Worm (Caenorhabditis elegans): ENCODE results near the gene ooc-5.

ce11 chrII:8951270-8951669, 41.7 kb upstream of the ooc-5 start:
- TF ChIP-seq Y22D7AL.16 (tag; optimal IDR thresholded peaks at IDR 0.05) (no peak), ttx-3 (tag; optimal IDR thresholded peaks at IDR 0.05) (no peak), unc-55 (GFP tag; optimal IDR thresholded peaks at IDR 0.05) (no peak), tbx-2 (tag; optimal IDR thresholded peaks at IDR 0.05) (no peak), nhr-11 (tag; optimal IDR thresholded peaks at IDR 0.05) (no peak), unc-42 (tag; optimal IDR thresholded peaks at IDR 0.05) (no peak), nfya-1 (tag; optimal IDR thresholded peaks at IDR 0.05) (no peak), sdc-2 (tag; optimal IDR thresholded peaks at IDR 0.05) (no peak)

Measured in whole organism, late embryonic.